Worm (Caenorhabditis elegans): ENCODE results near the gene F58F12.4.

ce11 chrII:6370110-6370509 lies 16.5 kb upstream of the F58F12.4 start:
- TF ChIP-seq him-1 (tag; optimal IDR thresholded peaks at IDR 0.05), result no peak
- TF ChIP-seq dao-5 (tag; optimal IDR thresholded peaks at IDR 0.05), result no peak
- TF ChIP-seq W03F9.2 (tag; optimal IDR thresholded peaks at IDR 0.05), result peak; percentile 81

Data from whole organism, L4/young adult.